Fruit fly (Drosophila melanogaster) whole organism, prepupa: ENCODE measurements around the gene Larp4B.

Experiments used
- Blimp-1 ChIP-seq: fragments of 200-800 bp; sonication (Bioruptor generic); optimal IDR thresholded peaks from 3 replicates; lab custom pipeline; 2017; ENCODE audit warnings: missing biosample characterization, missing genetic modification characterization, mild to moderate bottlenecking, moderate library complexity, missing genetic modification reagents
- CG11294 ChIP-seq: fragments of 200-800 bp; sonication (Bioruptor generic); IDR thresholded peaks from 2 replicates; pipeline ENCODE4 v1.3.6; 2022; ENCODE audit warnings: missing biosample characterization, missing genetic modification characterization
- CG1621 ChIP-seq: fragments of 200-800 bp; sonication (Bioruptor generic); optimal IDR thresholded peaks from 3 replicates; lab custom pipeline; 2018; ENCODE audit warnings: missing biosample characterization, mild to moderate bottlenecking, missing genetic modification characterization
- CG31627 ChIP-seq: fragments of 200-800 bp; sonication (Bioruptor generic); optimal IDR thresholded peaks from 3 replicates; lab custom pipeline; 2016; ENCODE audit warnings: missing biosample characterization, missing genetic modification characterization
- CG6854 ChIP-seq: fragments of 200-800 bp; sonication (Bioruptor generic); optimal IDR thresholded peaks from 2 replicates; lab custom pipeline; 2017; ENCODE audit warnings: missing biosample characterization, mild to moderate bottlenecking, missing genetic modification characterization
- CG8319 ChIP-seq: fragments of 200-800 bp; sonication (Bioruptor generic); optimal IDR thresholded peaks from 3 replicates; lab custom pipeline; 2016; ENCODE audit warnings: missing biosample characterization, missing genetic modification characterization
- Met ChIP-seq: fragments of 200-800 bp; sonication (Bioruptor generic); optimal IDR thresholded peaks from 3 replicates; lab custom pipeline; 2016; ENCODE audit warnings: missing biosample characterization, missing genetic modification characterization
- Smox ChIP-seq: fragments of 200-800 bp; sonication (Bioruptor generic); optimal IDR thresholded peaks from 3 replicates; lab custom pipeline; 2016; ENCODE audit warnings: missing biosample characterization, missing genetic modification characterization
- Sox102F ChIP-seq: fragments of 200-800 bp; sonication (Bioruptor generic); optimal IDR thresholded peaks from 2 replicates; lab custom pipeline; 2016; ENCODE audit warnings: missing biosample characterization, mild to moderate bottlenecking, missing genetic modification characterization
- Sox14 ChIP-seq: fragments of 200-800 bp; sonication (Bioruptor generic); optimal IDR thresholded peaks from 3 replicates; lab custom pipeline; 2016; ENCODE audit warnings: missing biosample characterization, missing genetic modification characterization
- pdm3 ChIP-seq: fragments of 200-800 bp; sonication (Bioruptor generic); optimal IDR thresholded peaks from 3 replicates; lab custom pipeline; 2016; ENCODE audit warnings: missing biosample characterization, missing genetic modification characterization
- svp ChIP-seq: fragments of 200-800 bp; sonication (Bioruptor generic); peaks from one replicate; lab custom pipeline; 2016; ENCODE audit warnings: missing biosample characterization, missing genetic modification characterization

dm6 chr3L:3178530-3179096 lies 46.0 kb upstream of the Larp4B start, which contains the start of the genes MnM and Girdin:
- no peak for TF ChIP-seq Sox102F
- TF ChIP-seq CG11294 (GFP tag; lab: Robert Waterston, UW), result no peak
- TF ChIP-seq Smox, result peak; percentile 59
- no peak for TF ChIP-seq CG8319 (GFP tag; lab: Kevin White, UChicago)
- no peak for TF ChIP-seq CG6854 (GFP tag; lab: Kevin White, UChicago)
- no peak for TF ChIP-seq svp (GFP tag; lab: Kevin White, UChicago)
- TF ChIP-seq Met (GFP tag; lab: Kevin White, UChicago), result no peak
- no peak for TF ChIP-seq Blimp-1 (GFP tag; lab: Kevin White, UChicago)
- no peak for TF ChIP-seq CG1621 (tag; lab: Kevin White, UChicago)
- TF ChIP-seq Sox14 (GFP tag; lab: Kevin White, UChicago), result no peak
- no peak for TF ChIP-seq pdm3
- peak; percentile 79 for TF ChIP-seq CG31627 (GFP tag; lab: Kevin White, UChicago)
